Worm (Caenorhabditis elegans) whole organism, L4 larva: Measurements from ENCODE around the gene F07C3.3.

Experiments used
- D1046.2 ChIP-seq: fragments of 200-800 bp; sonication (Bioruptor generic); IDR thresholded peaks from 2 replicates; pipeline ENCODE4 v1.3.6; 2022; ENCODE audit warnings: missing genetic modification characterization, missing compliant biosample characterization
- F10B5.3 ChIP-seq: sonication (generic microtip); optimal IDR thresholded peaks from 2 replicates; lab custom pipeline; 2016; ENCODE audit warnings: mild to moderate bottlenecking, missing genetic modification characterization, missing compliant biosample characterization
- F49E8.2 ChIP-seq: sonication (generic microtip); optimal IDR thresholded peaks from 2 replicates; lab custom pipeline; 2016; ENCODE audit warnings: missing compliant biosample characterization, mild to moderate bottlenecking, missing genetic modification characterization, borderline replicate concordance
- T20F7.1 ChIP-seq: fragments of 200-800 bp; sonication (Bioruptor generic); optimal IDR thresholded peaks from 2 replicates; lab custom pipeline; 2018; ENCODE audit warnings: mild to moderate bottlenecking, missing genetic modification characterization, missing compliant biosample characterization
- Y105C5A.15 ChIP-seq: fragments of 200-800 bp; sonication (Bioruptor generic); IDR thresholded peaks from 2 replicates; pipeline ENCODE4 v1.3.6; 2022; ENCODE audit warnings: missing genetic modification characterization, missing compliant biosample characterization
- Y48G9A.11 ChIP-seq: fragments of 200-800 bp; sonication (Bioruptor generic); IDR thresholded peaks from 2 replicates; pipeline ENCODE4 v1.3.6; 2022; ENCODE audit warnings: missing genetic modification reagents, missing genetic modification characterization, missing compliant biosample characterization
- Y5F2A.4 ChIP-seq: fragments of 200-800 bp; sonication (Bioruptor generic); optimal IDR thresholded peaks from 2 replicates; lab custom pipeline; 2018; ENCODE audit warnings: mild to moderate bottlenecking, missing genetic modification characterization, missing compliant biosample characterization
- ZK546.5 ChIP-seq, 2 experiments: sonication (generic microtip); optimal IDR thresholded peaks; 2 replicates each; lab custom pipeline; 2017; ENCODE audit warnings: missing biosample characterization in 2 of 2, missing genetic modification characterization in 2 of 2
- ama-1 ChIP-seq: fragments of 150-350 bp; optimal IDR thresholded peaks from 2 replicates; lab custom pipeline; 2014; ENCODE audit warnings: inconsistent platforms, mixed read lengths
- attf-4 ChIP-seq: sonication (generic microtip); optimal IDR thresholded peaks from 3 replicates; lab custom pipeline; 2017; ENCODE audit warnings: missing biosample characterization, missing genetic modification characterization
- ceh-20 ChIP-seq: fragments of 200-800 bp; sonication (Bioruptor generic); IDR thresholded peaks from 2 replicates; pipeline ENCODE4 v1.3.6; 2022; ENCODE audit warnings: missing genetic modification reagents, missing genetic modification characterization, missing compliant biosample characterization
- ceh-28 ChIP-seq: fragments of 150-350 bp; optimal IDR thresholded peaks from 2 replicates; lab custom pipeline; 2014; ENCODE audit warnings: missing biosample characterization, missing genetic modification reagents, missing genetic modification characterization
- ceh-82 ChIP-seq: sonication (generic microtip); optimal IDR thresholded peaks from 2 replicates; lab custom pipeline; 2017; ENCODE audit warnings: missing biosample characterization, missing genetic modification characterization
- ces-1 ChIP-seq: fragments of 150-350 bp; sonication (generic microtip); optimal IDR thresholded peaks from 4 replicates; lab custom pipeline; 2014; ENCODE audit warnings: missing biosample characterization, missing genetic modification reagents, missing genetic modification characterization
- ctbp-1 ChIP-seq: fragments of 200-800 bp; sonication (Bioruptor generic); IDR thresholded peaks from 2 replicates; pipeline ENCODE4 v1.3.6; 2022; ENCODE audit warnings: missing genetic modification reagents, missing genetic modification characterization, missing compliant biosample characterization
- daf-12 ChIP-seq: fragments of 150-350 bp; optimal IDR thresholded peaks from 2 replicates; lab custom pipeline; 2014; ENCODE audit warnings: missing biosample characterization, missing genetic modification reagents, missing genetic modification characterization
- dmd-8 ChIP-seq: fragments of 200-800 bp; sonication (Bioruptor generic); IDR thresholded peaks from 2 replicates; pipeline ENCODE4 v1.3.6; 2022; ENCODE audit warnings: missing genetic modification characterization, missing compliant biosample characterization
- dmd-9 ChIP-seq: fragments of 200-800 bp; sonication (Bioruptor generic); IDR thresholded peaks from 2 replicates; pipeline ENCODE4 v1.3.6; 2022; ENCODE audit warnings: missing genetic modification reagents, missing genetic modification characterization, missing compliant biosample characterization
- dpl-1 ChIP-seq: fragments of 150-350 bp; optimal IDR thresholded peaks from 2 replicates; lab custom pipeline; 2014; ENCODE audit warnings: missing biosample characterization, missing genetic modification reagents, missing genetic modification characterization
- egl-27 ChIP-seq: sonication (generic microtip); optimal IDR thresholded peaks from 3 replicates; lab custom pipeline; 2017; ENCODE audit warnings: missing biosample characterization, missing genetic modification reagents, missing genetic modification characterization
- fkh-10 ChIP-seq: fragments of 150-350 bp; optimal IDR thresholded peaks from 2 replicates; lab custom pipeline; 2014; ENCODE audit warnings: missing biosample characterization, missing genetic modification reagents, missing genetic modification characterization
- fos-1 ChIP-seq: fragments of 150-350 bp; optimal IDR thresholded peaks from 2 replicates; lab custom pipeline; 2014; ENCODE audit warnings: missing biosample characterization, missing genetic modification characterization
- lin-1 ChIP-seq: fragments of 200-800 bp; sonication (Bioruptor generic); IDR thresholded peaks from 2 replicates; pipeline ENCODE4 v1.3.6; 2022; ENCODE audit warnings: missing genetic modification reagents, missing genetic modification characterization, missing compliant biosample characterization
- lin-15B ChIP-seq: fragments of 150-350 bp; sonication (generic microtip); optimal IDR thresholded peaks from 3 replicates; lab custom pipeline; 2014; ENCODE audit warnings: missing biosample characterization, missing genetic modification characterization
- lin-38 ChIP-seq: fragments of 200-800 bp; sonication (Bioruptor generic); IDR thresholded peaks from 2 replicates; pipeline ENCODE4 v1.3.6; 2022; ENCODE audit warnings: missing genetic modification reagents, missing genetic modification characterization, missing compliant biosample characterization
- lin-39 ChIP-seq: fragments of 150-350 bp; optimal IDR thresholded peaks from 2 replicates; lab custom pipeline; 2014; ENCODE audit warnings: missing biosample characterization, missing genetic modification reagents, missing genetic modification characterization
- madf-9 ChIP-seq: fragments of 200-800 bp; sonication (Bioruptor generic); conservative IDR thresholded peaks from 2 replicates; pipeline ENCODE4 v1.3.6; 2022; ENCODE audit warnings: missing genetic modification reagents, missing genetic modification characterization, missing compliant biosample characterization
- nhr-10 ChIP-seq: fragments of 150-350 bp; optimal IDR thresholded peaks from 2 replicates; lab custom pipeline; 2014; ENCODE audit warnings: missing biosample characterization, missing genetic modification characterization
- nhr-102 ChIP-seq: sonication (generic microtip); optimal IDR thresholded peaks from 2 replicates; lab custom pipeline; 2016; ENCODE audit warnings: mild to moderate bottlenecking, missing genetic modification characterization, moderate library complexity, missing compliant biosample characterization
- nhr-25 ChIP-seq: sonication (generic microtip); optimal IDR thresholded peaks from 2 replicates; lab custom pipeline; 2017; ENCODE audit warnings: missing genetic modification characterization, mild to moderate bottlenecking, missing compliant biosample characterization, antibody characterized with exemption, moderate library complexity, borderline replicate concordance; ENCODE audit not compliant: insufficient read depth
- nhr-28 ChIP-seq: fragments of 150-350 bp; optimal IDR thresholded peaks from 2 replicates; lab custom pipeline; 2014; ENCODE audit warnings: missing biosample characterization, missing genetic modification characterization
- nhr-77 ChIP-seq: fragments of 150-350 bp; optimal IDR thresholded peaks from 2 replicates; lab custom pipeline; 2014; ENCODE audit warnings: missing biosample characterization, missing genetic modification characterization
- pha-4 ChIP-seq, 2 experiments: fragments of 150-350 bp in 1 of 2; fragments of 200-800 bp in 1 of 2; sonication (Bioruptor generic) in 1 of 2; IDR thresholded peaks in 1 of 2; optimal IDR thresholded peaks in 1 of 2; 2 replicates each; pipeline versions ENCODE4 v1.3.6 to Lab custom; 2014 to 2022; ENCODE audit warnings: missing genetic modification characterization in 2 of 2, missing genetic modification reagents in 2 of 2, missing biosample characterization in 1 of 2, missing compliant biosample characterization in 1 of 2
- rbr-2 ChIP-seq: sonication (generic microtip); optimal IDR thresholded peaks from 2 replicates; lab custom pipeline; 2016; ENCODE audit warnings: missing genotype, missing genetic modification characterization, missing compliant biosample characterization
- skn-1 ChIP-seq: fragments of 150-350 bp; optimal IDR thresholded peaks from 2 replicates; lab custom pipeline; 2014; ENCODE audit warnings: missing biosample characterization, missing genetic modification characterization
- spr-1 ChIP-seq: sonication (generic microtip); optimal IDR thresholded peaks from 2 replicates; lab custom pipeline; 2016; ENCODE audit warnings: mild to moderate bottlenecking, missing genetic modification characterization, missing compliant biosample characterization
- spr-3 ChIP-seq: fragments of 200-800 bp; sonication (Bioruptor generic); optimal IDR thresholded peaks from 2 replicates; lab custom pipeline; 2018; ENCODE audit warnings: mild to moderate bottlenecking, missing genetic modification characterization, missing compliant biosample characterization
- unc-62 ChIP-seq, 3 experiments: fragments of 150-350 bp in 1 of 3; sonication (generic microtip); optimal IDR thresholded peaks in 2 of 3; peaks in 1 of 3; 1 replicate in 1 of 3; 2 replicates in 2 of 3; lab custom pipeline; 2014 to 2017; ENCODE audit warnings: missing biosample characterization in 3 of 3, missing genetic modification characterization in 3 of 3, missing genetic modification reagents in 3 of 3, missing genotype in 1 of 3
- vab-7 ChIP-seq: fragments of 200-800 bp; sonication (Bioruptor generic); IDR thresholded peaks from 2 replicates; pipeline ENCODE4 v1.3.6; 2022; ENCODE audit warnings: missing genetic modification reagents, missing genetic modification characterization, missing compliant biosample characterization
- ztf-11 ChIP-seq: fragments of 150-350 bp; optimal IDR thresholded peaks from 2 replicates; lab custom pipeline; 2014; ENCODE audit warnings: missing biosample characterization, missing genetic modification characterization

Gene F07C3.3

ce11 chrV:9202710-9203109 is 29.5 kb downstream of the F07C3.3 start, which contains the start of gene asp-2 (continued):
- TF ChIP-seq nhr-77 (tag; lab: Kevin White, UChicago) (peak; percentile 20), lin-1 (GFP tag; lab: Robert Waterston, UW) (no peak), ceh-28 (no peak), lin-39 (tag; lab: Kevin White, UChicago) (no peak), fkh-10 (GFP tag; lab: Kevin White, UChicago) (no peak), spr-1 (tag; lab: Kevin White, UChicago) (no peak), Y5F2A.4 (GFP tag; lab: Kevin White, UChicago) (no peak), nhr-10 (tag; lab: Kevin White, UChicago) (no peak), nhr-25 (tag; lab: Kevin White, UChicago) (no peak), ctbp-1 (GFP tag; lab: Robert Waterston, UW) (no peak), madf-9 (GFP tag; lab: Robert Waterston, UW) (no peak), ces-1 (GFP tag; lab: Kevin White, UChicago) (no peak), dpl-1 (GFP tag; lab: Kevin White, UChicago) (no peak), nhr-28 (tag; lab: Kevin White, UChicago) (peak; percentile 68), fos-1 (tag; lab: Kevin White, UChicago) (no peak), dmd-9 (no peak), ztf-11 (tag; lab: Kevin White, UChicago) (no peak), ZK546.5 (tag; optimal IDR thresholded peaks at IDR 0.05; lab: Kevin White, UChicago) (no peak), pha-4 (GFP tag; IDR thresholded peaks at IDR 0.05; lab: Robert Waterston, UW) (no peak), pha-4 (tag; optimal IDR thresholded peaks at IDR 0.05; lab: Kevin White, UChicago) (no peak), ama-1 (lab: Kevin White, UChicago) (no peak), Y48G9A.11 (GFP tag; lab: Robert Waterston, UW) (no peak), Y105C5A.15 (GFP tag; lab: Robert Waterston, UW) (no peak), T20F7.1 (GFP tag; lab: Kevin White, UChicago) (no peak), daf-12 (tag; lab: Kevin White, UChicago) (no peak), unc-62 (GFP tag; optimal IDR thresholded peaks at IDR 0.05 in 1 of 2; lab: Kevin White, UChicago) (no peak), unc-62 (tag; optimal IDR thresholded peaks at IDR 0.05; lab: Kevin White, UChicago) (no peak), F10B5.3 (tag; lab: Kevin White, UChicago) (no peak), rbr-2 (tag; lab: Kevin White, UChicago) (no peak), D1046.2 (GFP tag; lab: Robert Waterston, UW) (no peak), lin-15B (tag; lab: Kevin White, UChicago) (no peak), spr-3 (no peak), egl-27 (tag; lab: Kevin White, UChicago) (no peak), attf-4 (tag; lab: Kevin White, UChicago) (no peak), ceh-82 (tag; lab: Kevin White, UChicago) (no peak)

ce11 chrV:9198887-9199286 is 33.3 kb downstream of the F07C3.3 start, which contains the start of gene str-177:
str-177 (minus strand) TSS chrV:9198987.
- TF ChIP-seq F49E8.2 (tag; lab: Kevin White, UChicago) (no peak), dmd-8 (no peak), D1046.2 (GFP tag; lab: Robert Waterston, UW) (no peak), lin-38 (GFP tag; lab: Robert Waterston, UW) (no peak), lin-39 (tag; lab: Kevin White, UChicago) (no peak), nhr-25 (tag; lab: Kevin White, UChicago) (no peak), unc-62 (GFP tag; optimal IDR thresholded peaks at IDR 0.05 in 1 of 2; lab: Kevin White, UChicago) (no peak), unc-62 (tag; optimal IDR thresholded peaks at IDR 0.05; lab: Kevin White, UChicago) (no peak), attf-4 (tag; lab: Kevin White, UChicago) (no peak), ceh-20 (no peak), vab-7 (GFP tag; lab: Robert Waterston, UW) (no peak), nhr-102 (tag; lab: Kevin White, UChicago) (no peak), skn-1 (tag; lab: Kevin White, UChicago) (no peak)
- TF ChIP-seq, all 104 proteins: peak for 0
